Fruit fly (Drosophila melanogaster) S2 (cell line): ENCODE measurements around the gene TTLL4A.

Experiments
- CG8478 ChIP-seq: fragments of >200 bp; optimal IDR thresholded peaks from 2 replicates; lab custom pipeline; 2018
- CTCF ChIP-seq, 2 experiments: fragments of >200 bp; optimal IDR thresholded peaks; 2 replicates each; lab custom pipeline; 2018

Gene TTLL4A

dm6 chr2L:11032285-11032970 is 43.2 kb downstream of the TTLL4A start:
- TF ChIP-seq CTCF (optimal IDR thresholded peaks at IDR 0.05; lab: Kevin White, UChicago) (no peak), CG8478 (lab: Kevin White, UChicago) (no peak)

dm6 chr2L:11034495-11034894 is 45.3 kb downstream of the TTLL4A start, which contains the start of gene CG18666:
TSS of gene CG18666 (plus strand) at chr2L:11034795.
- TF ChIP-seq CTCF (optimal IDR thresholded peaks at IDR 0.05; lab: Kevin White, UChicago): no peak
- TF ChIP-seq CG8478 (lab: Kevin White, UChicago): no peak

dm6 chr2L:11037583-11038517 is 48.6 kb downstream of the TTLL4A start:
- TF ChIP-seq CG8478 (lab: Kevin White, UChicago): no peak
- no peak for TF ChIP-seq CTCF (optimal IDR thresholded peaks at IDR 0.05; lab: Kevin White, UChicago)

dm6 chr2L:11038918-11039317 is 49.7 kb downstream of the TTLL4A start:
- TF ChIP-seq CTCF (optimal IDR thresholded peaks at IDR 0.05; lab: Kevin White, UChicago): no peak
- no peak for TF ChIP-seq CG8478 (lab: Kevin White, UChicago)

- TF ChIP-seq CG8478 (lab: Kevin White, UChicago) (no peak), CTCF (optimal IDR thresholded peaks at IDR 0.05; lab: Kevin White, UChicago) (no peak)
Observed at dm6 chr2L:11039548-11040144, 50.4 kb downstream of the TTLL4A start.

dm6 chr2L:11041074-11041473 is 51.9 kb downstream of the TTLL4A start:
- TF ChIP-seq CTCF (optimal IDR thresholded peaks at IDR 0.05; lab: Kevin White, UChicago) (no peak), CG8478 (lab: Kevin White, UChicago) (no peak)

- TF ChIP-seq CTCF (optimal IDR thresholded peaks at IDR 0.05; lab: Kevin White, UChicago): no peak
Observed at dm6 chr2L:11041785-11042184, 52.6 kb downstream of the TTLL4A start.

dm6 chr2L:11044678-11045466 is 55.7 kb downstream of the TTLL4A start:
- TF ChIP-seq CTCF (optimal IDR thresholded peaks at IDR 0.05; lab: Kevin White, UChicago) (no peak), CG8478 (lab: Kevin White, UChicago) (no peak)

dm6 chr2L:11045467-11045914 is 56.3 kb downstream of the TTLL4A start:
- TF ChIP-seq CG8478 (lab: Kevin White, UChicago) (no peak), CTCF (optimal IDR thresholded peaks at IDR 0.05; lab: Kevin White, UChicago) (no peak)

- TF ChIP-seq CTCF (optimal IDR thresholded peaks at IDR 0.05; lab: Kevin White, UChicago) (no peak), CG8478 (lab: Kevin White, UChicago) (no peak)
Observed at dm6 chr2L:11046051-11046450, 56.9 kb downstream of the TTLL4A start.
